Worm (Caenorhabditis elegans): Measurements from ENCODE around the gene cld-1.

DNA sequence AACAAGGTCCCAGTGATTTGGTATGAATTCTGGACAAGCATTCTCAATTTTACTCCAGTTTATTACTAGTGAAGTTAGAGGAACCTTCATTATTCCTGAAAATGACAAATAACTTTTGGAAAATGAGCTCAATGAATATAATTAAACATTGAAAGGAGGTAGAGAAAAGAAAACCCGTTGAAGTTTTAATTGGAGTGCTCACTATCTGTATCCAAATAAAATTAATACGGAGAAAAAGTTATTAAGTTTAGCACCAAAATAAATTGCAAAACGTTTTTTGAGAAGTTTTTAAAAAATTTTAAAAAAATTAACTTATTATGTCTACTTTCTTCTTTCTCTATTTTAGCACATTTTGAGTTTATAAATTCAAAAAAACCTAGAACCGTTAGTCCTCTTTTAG lies 10.4 kb upstream of the cld-1 start, which contains the start of gene F55G11.1:
- TF ChIP-seq ama-1 (optimal IDR thresholded peaks at IDR 0.05) (no peak), sox-2 (GFP tag; IDR thresholded peaks at IDR 0.05) (no peak), nhr-11 (tag; optimal IDR thresholded peaks at IDR 0.05) (no peak), pqm-1 (tag; optimal IDR thresholded peaks at IDR 0.05) (no peak), tbx-2 (tag; optimal IDR thresholded peaks at IDR 0.05) (no peak), hlh-6 (tag; optimal IDR thresholded peaks at IDR 0.05) (no peak), unc-86 (tag; optimal IDR thresholded peaks at IDR 0.05) (no peak), hlh-15 (tag; optimal IDR thresholded peaks at IDR 0.05) (no peak), syd-9 (tag; optimal IDR thresholded peaks at IDR 0.05) (no peak), ref-2 (tag; optimal IDR thresholded peaks at IDR 0.05) (no peak)

All from whole organism, late embryonic.